Worm (Caenorhabditis elegans) whole organism, L4 larva: Measurements from ENCODE around the gene smc-6.

Source experiments
- aha-1 ChIP-seq: fragments of 150-350 bp; peaks from one replicate; lab custom pipeline; 2014; ENCODE audit warnings: missing biosample characterization, missing genetic modification characterization
- aly-2 ChIP-seq: sonication (generic microtip); optimal IDR thresholded peaks from 2 replicates; lab custom pipeline; 2018; ENCODE audit warnings: missing biosample characterization, missing genetic modification characterization
- ceh-44 ChIP-seq: fragments of 200-800 bp; sonication (Bioruptor generic); IDR thresholded peaks from 2 replicates; pipeline ENCODE4 v1.3.6; 2022; ENCODE audit warnings: missing genetic modification reagents, missing genetic modification characterization, missing compliant biosample characterization
- hif-1 ChIP-seq, 2 experiments: sonication (generic microtip); optimal IDR thresholded peaks; 2 replicates each; lab custom pipeline; 2016 to 2017; ENCODE audit warnings: missing compliant biosample characterization in 2 of 2, missing genetic modification characterization in 2 of 2, missing genetic modification reagents in 2 of 2, missing genotype in 2 of 2, mild to moderate bottlenecking in 1 of 2
- rbr-2 ChIP-seq: sonication (generic microtip); optimal IDR thresholded peaks from 2 replicates; lab custom pipeline; 2016; ENCODE audit warnings: missing genotype, missing genetic modification characterization, missing compliant biosample characterization
- snpc-4 ChIP-seq: fragments of 150-350 bp; optimal IDR thresholded peaks from 2 replicates; lab custom pipeline; 2014; ENCODE audit warnings: missing biosample characterization, missing genetic modification characterization
- ztf-7 ChIP-seq: fragments of 150-350 bp; optimal IDR thresholded peaks from 2 replicates; lab custom pipeline; 2014; ENCODE audit warnings: missing biosample characterization, missing genetic modification characterization

DNA sequence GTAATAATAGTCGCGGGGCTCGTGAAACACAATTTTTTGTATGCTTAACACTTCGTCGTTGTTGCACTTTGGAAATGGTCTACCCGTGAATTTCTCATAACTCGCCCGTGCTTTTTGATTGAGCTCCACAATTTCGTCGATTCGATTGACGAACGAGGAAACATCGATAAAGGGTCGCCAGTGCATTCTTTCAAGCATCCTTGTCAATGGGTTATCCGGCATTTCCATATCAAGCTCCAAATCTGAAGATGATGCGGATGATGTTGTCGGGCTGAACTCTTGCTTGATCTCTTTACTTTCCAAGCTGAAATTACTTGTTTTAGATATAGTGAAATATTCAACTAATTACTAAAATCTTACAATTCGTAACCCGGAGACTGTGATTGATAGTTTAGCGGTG lies 49.4 kb downstream of the smc-6 start:
- TF ChIP-seq ceh-44 (GFP tag; lab: Robert Waterston, UW) = no peak
- no peak for TF ChIP-seq ztf-7 (tag; lab: Kevin White, UChicago)
- TF ChIP-seq snpc-4 (tag; lab: Kevin White, UChicago) = no peak
- no peak for TF ChIP-seq rbr-2 (tag; lab: Kevin White, UChicago)
- no peak for TF ChIP-seq aly-2 (tag; lab: Kevin White, UChicago)
- TF ChIP-seq aha-1 (tag; lab: Kevin White, UChicago) = no peak
- no peak for TF ChIP-seq hif-1 (tag; optimal IDR thresholded peaks at IDR 0.05; lab: Kevin White, UChicago)
